Worm (Caenorhabditis elegans) whole organism, early embryonic: ENCODE measurements around the gene srlf-4.

Experiments used
- B0310.2 ChIP-seq: sonication (generic microtip); optimal IDR thresholded peaks from 2 replicates; lab custom pipeline; 2016; ENCODE audit warnings: mild to moderate bottlenecking, missing genetic modification characterization, missing compliant biosample characterization
- F13C5.2 ChIP-seq: sonication (generic microtip); optimal IDR thresholded peaks from 2 replicates; lab custom pipeline; 2017; ENCODE audit warnings: mild to moderate bottlenecking, missing genetic modification characterization, inconsistent platforms, missing compliant biosample characterization
- aly-1 ChIP-seq: sonication (generic microtip); optimal IDR thresholded peaks from 2 replicates; lab custom pipeline; 2016; ENCODE audit warnings: missing genetic modification characterization, missing compliant biosample characterization
- ama-1 ChIP-seq: fragments of 150-350 bp; optimal IDR thresholded peaks from 2 replicates; lab custom pipeline; 2014
- ceh-13 ChIP-seq: fragments of 200-800 bp; sonication (Bioruptor generic); optimal IDR thresholded peaks from 2 replicates; lab custom pipeline; 2018; ENCODE audit warnings: mild to moderate bottlenecking, missing genetic modification characterization, missing compliant biosample characterization
- ceh-36 ChIP-seq: sonication (generic microtip); optimal IDR thresholded peaks from 2 replicates; lab custom pipeline; 2016; ENCODE audit warnings: missing genetic modification characterization, inconsistent platforms, missing compliant biosample characterization
- ets-7 ChIP-seq: sonication (generic microtip); optimal IDR thresholded peaks from 2 replicates; lab custom pipeline; 2016; ENCODE audit warnings: missing genotype, missing genetic modification characterization, missing compliant biosample characterization
- flt-1 ChIP-seq: fragments of 200-800 bp; sonication (Bioruptor generic); IDR thresholded peaks from 2 replicates; pipeline ENCODE4 v1.3.6; 2022; ENCODE audit warnings: missing genetic modification characterization, missing compliant biosample characterization
- hmbx-1 ChIP-seq: sonication (generic microtip); optimal IDR thresholded peaks from 2 replicates; lab custom pipeline; 2016; ENCODE audit warnings: mild to moderate bottlenecking, missing genetic modification characterization, missing compliant biosample characterization
- hmg-4 ChIP-seq: fragments of 200-800 bp; sonication (Bioruptor generic); optimal IDR thresholded peaks from 2 replicates; lab custom pipeline; 2018; ENCODE audit warnings: mild to moderate bottlenecking, missing genetic modification characterization, missing compliant biosample characterization
- hnd-1 ChIP-seq: sonication (generic microtip); optimal IDR thresholded peaks from 2 replicates; lab custom pipeline; 2016; ENCODE audit warnings: missing genetic modification characterization, missing compliant biosample characterization
- pes-1 ChIP-seq: fragments of 200-800 bp; sonication (Bioruptor generic); IDR thresholded peaks from 2 replicates; pipeline ENCODE4 v1.3.6; 2022; ENCODE audit warnings: missing genetic modification reagents, missing genetic modification characterization, missing compliant biosample characterization
- scrt-1 ChIP-seq: fragments of 200-800 bp; sonication (Bioruptor generic); IDR thresholded peaks from 2 replicates; pipeline ENCODE4 v1.3.6; 2022; ENCODE audit warnings: missing genetic modification characterization, missing compliant biosample characterization
- sea-1 ChIP-seq: fragments of 200-800 bp; sonication (Bioruptor generic); conservative IDR thresholded peaks from 2 replicates; pipeline ENCODE4 v1.3.6; 2022; ENCODE audit warnings: missing genetic modification characterization, missing compliant biosample characterization
- tbx-11 ChIP-seq: fragments of 200-800 bp; sonication (Bioruptor generic); IDR thresholded peaks from 2 replicates; pipeline ENCODE4 v1.3.6; 2022; ENCODE audit warnings: missing genetic modification characterization, missing compliant biosample characterization
- tbx-37 ChIP-seq: fragments of 200-800 bp; sonication (Bioruptor generic); conservative IDR thresholded peaks from 2 replicates; pipeline ENCODE4 v1.3.6; 2022; ENCODE audit warnings: missing genetic modification reagents, missing genetic modification characterization, missing compliant biosample characterization
- tra-4 ChIP-seq: sonication (generic microtip); optimal IDR thresholded peaks from 2 replicates; lab custom pipeline; 2017; ENCODE audit warnings: missing genetic modification characterization, missing compliant biosample characterization

Gene srlf-4

DNA sequence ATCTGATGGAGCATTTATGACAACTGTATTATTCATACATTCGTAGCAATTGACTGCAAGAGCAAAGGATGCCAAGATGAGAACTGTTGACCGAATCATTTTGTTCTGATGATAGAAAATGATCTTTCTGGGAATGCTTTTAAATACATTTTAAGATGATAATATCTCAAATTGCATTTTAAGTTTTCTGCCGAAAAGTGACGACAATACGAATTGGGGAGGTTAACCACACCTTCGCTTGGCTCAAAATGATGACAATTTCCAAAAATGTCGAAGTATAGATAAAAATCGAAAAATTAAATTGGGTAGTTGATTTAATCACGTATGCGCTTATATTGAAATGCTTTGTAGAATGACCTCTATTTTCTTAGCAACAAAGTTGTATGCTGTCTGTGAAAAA, 17.0 kb upstream of the srlf-4 start, which contains the start of gene dod-24:
dod-24 (minus strand) TSS at position 101 of the 400 bp plus-strand sequence.
- TF ChIP-seq F13C5.2 (tag; lab: Kevin White, UChicago) (no peak), ceh-13 (GFP tag; lab: Kevin White, UChicago) (no peak), aly-1 (no peak), flt-1 (no peak), hmbx-1 (no peak), ets-7 (tag; lab: Kevin White, UChicago) (no peak), ama-1 (lab: Kevin White, UChicago) (no peak), hnd-1 (tag; lab: Kevin White, UChicago) (no peak), B0310.2 (tag; lab: Kevin White, UChicago) (no peak), tbx-37 (GFP tag; lab: Robert Waterston, UW) (no peak), tbx-11 (GFP tag; lab: Robert Waterston, UW) (no peak), ceh-36 (tag; lab: Kevin White, UChicago) (no peak), scrt-1 (GFP tag; lab: Robert Waterston, UW) (no peak), pes-1 (GFP tag; lab: Robert Waterston, UW) (no peak), hmg-4 (no peak), sea-1 (GFP tag; lab: Robert Waterston, UW) (no peak)

DNA sequence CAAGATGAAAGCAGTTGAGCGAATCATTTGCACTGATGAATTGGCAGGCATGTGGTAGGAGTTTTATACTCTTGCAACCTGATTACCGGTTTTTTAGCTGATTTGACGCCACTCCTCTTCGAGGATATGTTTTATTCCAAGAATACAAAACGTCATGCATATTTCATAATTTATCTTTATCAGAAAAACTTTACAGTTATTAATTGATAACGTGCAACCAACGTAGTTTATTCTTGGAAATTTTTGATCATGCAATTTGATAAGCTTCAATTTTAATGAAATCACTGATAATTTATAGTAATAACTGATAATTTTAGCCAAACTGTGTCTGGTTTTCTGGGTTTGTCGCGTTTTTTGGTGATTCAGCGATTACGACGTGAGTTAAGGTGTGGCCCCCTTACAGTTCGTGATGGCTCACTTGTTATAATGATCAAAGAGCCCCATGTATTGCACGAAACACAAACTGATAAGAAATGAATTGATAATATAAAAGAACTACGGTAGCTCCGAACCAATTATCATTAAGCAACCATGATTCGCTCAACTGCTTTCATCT, 12.1 kb upstream of the srlf-4 start, which contains the start of the genes cld-1 and dod-21:
cld-1 (minus strand) TSS at position 51 of the 556 bp plus-strand sequence.
dod-21 (plus strand) TSS at position 518 of the 556 bp plus-strand sequence.
- no peak for TF ChIP-seq ama-1 (lab: Kevin White, UChicago)
- no peak for TF ChIP-seq flt-1
- no peak for TF ChIP-seq tra-4 (tag; lab: Kevin White, UChicago)
- no peak for TF ChIP-seq tbx-11 (GFP tag; lab: Robert Waterston, UW)
- no peak for TF ChIP-seq hmbx-1
- no peak for TF ChIP-seq hmg-4
- no peak for TF ChIP-seq scrt-1 (GFP tag; lab: Robert Waterston, UW)
- no peak for TF ChIP-seq hnd-1 (tag; lab: Kevin White, UChicago)
- TF ChIP-seq B0310.2 (tag; lab: Kevin White, UChicago), result no peak
- no peak for TF ChIP-seq ceh-36 (tag; lab: Kevin White, UChicago)
- TF ChIP-seq ets-7 (tag; lab: Kevin White, UChicago), result no peak
- no peak for TF ChIP-seq aly-1
- no peak for TF ChIP-seq tbx-37 (GFP tag; lab: Robert Waterston, UW)
- no peak for TF ChIP-seq F13C5.2 (tag; lab: Kevin White, UChicago)

DNA sequence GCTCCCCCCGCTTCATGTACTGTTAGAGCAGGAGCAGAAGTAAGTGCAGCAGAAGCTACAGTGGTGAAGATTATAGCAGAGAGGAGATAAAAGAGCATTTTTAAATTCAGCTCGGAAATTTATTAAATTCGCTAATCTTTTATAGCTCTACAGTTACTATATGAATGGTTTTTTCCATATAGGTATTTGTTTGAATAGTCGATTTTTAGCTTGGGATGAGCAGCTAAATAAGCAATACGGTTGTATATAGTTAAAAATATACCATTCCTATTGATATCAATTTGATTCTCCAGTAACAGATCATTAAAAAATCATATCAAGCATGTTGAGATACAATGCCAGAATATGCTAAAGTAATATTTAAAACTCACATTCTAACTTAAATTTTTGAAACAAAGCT, 2.4 kb upstream of the srlf-4 start, which contains the start of gene srlf-5:
srlf-5 (minus strand) TSS at position 101 of the 400 bp plus-strand sequence.
- TF ChIP-seq tbx-11 (GFP tag; lab: Robert Waterston, UW), result no peak
- no peak for TF ChIP-seq sea-1 (GFP tag; lab: Robert Waterston, UW)
- no peak for TF ChIP-seq scrt-1 (GFP tag; lab: Robert Waterston, UW)
- no peak for TF ChIP-seq pes-1 (GFP tag; lab: Robert Waterston, UW)
- TF ChIP-seq tra-4 (tag; lab: Kevin White, UChicago), result no peak
- TF ChIP-seq ama-1 (lab: Kevin White, UChicago), result no peak
- TF ChIP-seq flt-1, result no peak
- no peak for TF ChIP-seq hmg-4
- TF ChIP-seq F13C5.2 (tag; lab: Kevin White, UChicago), result no peak
- TF ChIP-seq aly-1, result no peak
- TF ChIP-seq hmbx-1, result no peak
- TF ChIP-seq ceh-36 (tag; lab: Kevin White, UChicago), result no peak
- TF ChIP-seq hnd-1 (tag; lab: Kevin White, UChicago), result no peak
- TF ChIP-seq tbx-37 (GFP tag; lab: Robert Waterston, UW), result no peak
- TF ChIP-seq ets-7 (tag; lab: Kevin White, UChicago), result no peak
- no peak for TF ChIP-seq B0310.2 (tag; lab: Kevin White, UChicago)
- no peak for TF ChIP-seq ceh-13 (GFP tag; lab: Kevin White, UChicago)

DNA sequence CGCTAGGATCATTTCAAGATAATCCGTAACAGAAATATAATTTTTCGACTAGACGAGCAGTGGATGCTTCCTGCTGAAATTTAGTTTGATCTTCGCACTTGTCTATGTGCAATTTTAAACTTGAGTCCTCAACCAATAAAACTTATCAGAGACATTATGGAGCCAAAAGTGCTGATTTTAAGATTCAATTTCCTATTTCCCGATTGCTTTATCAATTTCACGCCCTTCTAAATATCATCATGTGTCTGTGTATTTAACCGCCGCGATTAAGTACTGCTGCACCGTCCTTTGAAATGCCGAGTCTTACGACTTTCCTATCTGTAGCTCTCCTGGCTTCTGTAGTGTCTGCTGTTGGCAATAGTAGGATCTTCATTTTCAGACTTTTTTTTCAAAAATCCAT, 3.2 kb downstream of the srlf-4 start, which contains the start of gene C32H11.4:
C32H11.4 (plus strand) TSS at position 238 of the 400 bp plus-strand sequence.
- TF ChIP-seq tra-4 (tag; lab: Kevin White, UChicago) (no peak), hnd-1 (tag; lab: Kevin White, UChicago) (no peak), hmg-4 (no peak), tbx-37 (GFP tag; lab: Robert Waterston, UW) (no peak), aly-1 (no peak), ama-1 (lab: Kevin White, UChicago) (no peak), sea-1 (GFP tag; lab: Robert Waterston, UW) (no peak), F13C5.2 (tag; lab: Kevin White, UChicago) (no peak), ceh-13 (GFP tag; lab: Kevin White, UChicago) (no peak), B0310.2 (tag; lab: Kevin White, UChicago) (no peak), ets-7 (tag; lab: Kevin White, UChicago) (no peak), scrt-1 (GFP tag; lab: Robert Waterston, UW) (no peak), hmbx-1 (no peak)

DNA sequence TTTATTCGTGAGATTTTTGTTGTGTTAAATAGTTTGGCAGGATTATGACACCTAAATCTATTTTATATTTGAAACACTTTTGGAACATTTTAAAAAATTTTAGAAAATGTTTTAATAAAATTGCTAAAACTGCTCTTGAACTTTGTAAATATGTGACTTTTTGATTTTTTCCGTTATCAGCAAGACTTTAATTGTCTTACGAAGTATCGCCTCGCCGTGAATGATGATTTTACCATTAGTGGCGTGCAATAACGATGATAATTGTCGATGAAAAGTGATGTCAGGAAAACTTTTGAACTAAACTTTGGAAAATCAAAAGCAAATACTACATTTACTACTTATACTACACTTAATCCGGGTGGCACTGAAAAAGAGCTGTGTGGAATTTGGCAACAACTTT, 3.7 kb downstream of the srlf-4 start:
- no peak for TF ChIP-seq aly-1
- no peak for TF ChIP-seq tra-4 (tag; lab: Kevin White, UChicago)
- TF ChIP-seq hmg-4, result no peak
- TF ChIP-seq flt-1, result no peak
- TF ChIP-seq B0310.2 (tag; lab: Kevin White, UChicago), result no peak
- TF ChIP-seq pes-1 (GFP tag; lab: Robert Waterston, UW), result no peak
- no peak for TF ChIP-seq sea-1 (GFP tag; lab: Robert Waterston, UW)
- TF ChIP-seq hmbx-1, result no peak
- no peak for TF ChIP-seq hnd-1 (tag; lab: Kevin White, UChicago)
- TF ChIP-seq ets-7 (tag; lab: Kevin White, UChicago), result no peak
- no peak for TF ChIP-seq tbx-11 (GFP tag; lab: Robert Waterston, UW)

DNA sequence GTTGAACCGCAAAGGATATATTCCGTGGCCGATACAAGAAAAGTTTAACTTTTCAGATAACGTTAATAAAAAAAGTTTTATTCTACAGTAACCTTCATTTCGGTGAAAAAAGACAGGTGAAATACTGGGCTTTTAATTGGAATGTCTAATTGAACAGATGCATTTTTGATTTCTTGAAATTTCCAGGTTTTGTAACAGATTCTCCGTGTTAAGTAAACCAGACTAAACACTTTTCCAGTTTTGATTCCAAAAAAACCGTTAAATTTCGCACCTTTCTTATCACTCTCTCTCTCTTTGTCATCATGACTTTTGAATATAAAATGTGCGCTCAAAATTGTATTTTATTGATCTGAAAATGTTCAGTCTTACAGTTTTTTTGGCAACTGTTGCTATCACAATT, 6.0 kb downstream of the srlf-4 start, which contains the start of gene C32H11.3:
C32H11.3 (plus strand) TSS at position 301 of the 400 bp plus-strand sequence.
- no peak for TF ChIP-seq flt-1
- no peak for TF ChIP-seq hnd-1 (tag; lab: Kevin White, UChicago)
- TF ChIP-seq pes-1 (GFP tag; lab: Robert Waterston, UW), result no peak
- no peak for TF ChIP-seq B0310.2 (tag; lab: Kevin White, UChicago)
- no peak for TF ChIP-seq ceh-36 (tag; lab: Kevin White, UChicago)
- no peak for TF ChIP-seq ama-1 (lab: Kevin White, UChicago)
- TF ChIP-seq tbx-11 (GFP tag; lab: Robert Waterston, UW), result no peak
- no peak for TF ChIP-seq F13C5.2 (tag; lab: Kevin White, UChicago)
- no peak for TF ChIP-seq tbx-37 (GFP tag; lab: Robert Waterston, UW)
- no peak for TF ChIP-seq scrt-1 (GFP tag; lab: Robert Waterston, UW)
